Worm (Caenorhabditis elegans): ENCODE measurements around the gene R08D7.5.
A peak's percentile ranks its signal among the peaks of the same experiment; 100 is the strongest.

R08D7.5 gene

DNA sequence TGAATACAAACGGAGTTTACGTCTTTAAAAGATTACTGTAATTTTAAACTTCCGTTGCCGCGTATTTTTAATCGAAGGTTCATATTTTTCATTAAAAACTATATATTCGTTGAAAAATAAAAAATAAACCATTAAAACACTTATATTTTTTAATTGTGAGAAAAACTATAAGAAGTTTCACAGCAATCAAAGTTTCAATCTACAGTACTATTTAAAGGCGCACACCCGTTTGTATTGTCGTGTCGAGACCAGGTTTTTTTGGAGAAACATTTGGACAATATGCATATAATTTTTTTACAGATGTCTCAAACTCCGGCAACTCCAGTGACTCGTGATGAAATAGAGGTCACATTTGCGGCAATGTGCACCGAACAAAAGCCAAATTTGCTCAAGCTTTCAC is at the start of gene R08D7.5:
Gene R08D7.5 (plus strand): TSS at position 301 of the 400 bp plus-strand sequence.
- TF ChIP-seq flt-1 (GFP tag; IDR thresholded peaks at IDR 0.05) (no peak), tra-4 (tag; optimal IDR thresholded peaks at IDR 0.05) (no peak), F13C5.2 (tag; optimal IDR thresholded peaks at IDR 0.05) (no peak), B0310.2 (tag; optimal IDR thresholded peaks at IDR 0.05) (no peak), ama-1 (optimal IDR thresholded peaks at IDR 0.05) (no peak), ceh-13 (GFP tag; optimal IDR thresholded peaks at IDR 0.05) (no peak), pes-1 (GFP tag; IDR thresholded peaks at IDR 0.05) (no peak), tbx-11 (GFP tag; IDR thresholded peaks at IDR 0.05) (no peak), ets-7 (tag; optimal IDR thresholded peaks at IDR 0.05) (no peak)

- no peak for TF ChIP-seq hnd-1 (tag; optimal IDR thresholded peaks at IDR 0.05)
- TF ChIP-seq ama-1 (optimal IDR thresholded peaks at IDR 0.05): no peak
- no peak for TF ChIP-seq ets-7 (tag; optimal IDR thresholded peaks at IDR 0.05)
- no peak for TF ChIP-seq hmbx-1 (tag; optimal IDR thresholded peaks at IDR 0.05)
- TF ChIP-seq tbx-37 (GFP tag; conservative IDR thresholded peaks at IDR 0.05): no peak
- no peak for TF ChIP-seq sea-1 (GFP tag; conservative IDR thresholded peaks at IDR 0.05)
- no peak for TF ChIP-seq tra-4 (tag; optimal IDR thresholded peaks at IDR 0.05)
- TF ChIP-seq tbx-11 (GFP tag; IDR thresholded peaks at IDR 0.05): no peak
- no peak for TF ChIP-seq aly-1 (tag; optimal IDR thresholded peaks at IDR 0.05)
These were observed 48.4 kb upstream of the R08D7.5 start for ce11 chrIII:8925539-8925938.

DNA sequence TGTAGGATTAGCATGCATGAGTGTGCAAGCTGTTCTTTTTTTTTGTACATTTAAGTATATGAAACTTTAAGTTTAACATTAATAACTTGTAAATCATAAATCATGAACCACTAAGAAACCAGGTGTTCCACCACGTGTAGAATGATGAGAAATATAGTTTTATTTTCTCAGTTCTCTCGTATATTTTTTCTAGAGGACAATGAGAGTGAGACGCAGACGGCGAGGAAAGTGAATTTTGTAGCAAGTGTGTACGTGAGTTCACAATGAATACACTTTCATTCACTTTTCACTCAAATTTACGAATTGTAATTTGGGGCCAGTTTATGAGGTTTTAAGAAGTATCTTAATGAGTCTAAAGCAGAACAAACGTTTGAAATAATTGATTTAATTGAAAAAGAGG is 47.4 kb upstream of the R08D7.5 start:
- TF ChIP-seq tra-4 (tag; optimal IDR thresholded peaks at IDR 0.05) (no peak), ets-7 (tag; optimal IDR thresholded peaks at IDR 0.05) (no peak), ama-1 (optimal IDR thresholded peaks at IDR 0.05) (no peak), ceh-36 (tag; optimal IDR thresholded peaks at IDR 0.05) (no peak), sea-1 (GFP tag; conservative IDR thresholded peaks at IDR 0.05) (no peak), pes-1 (GFP tag; IDR thresholded peaks at IDR 0.05) (no peak), B0310.2 (tag; optimal IDR thresholded peaks at IDR 0.05) (no peak), F13C5.2 (tag; optimal IDR thresholded peaks at IDR 0.05) (no peak), hmg-4 (GFP tag; optimal IDR thresholded peaks at IDR 0.05) (no peak), hmbx-1 (tag; optimal IDR thresholded peaks at IDR 0.05) (no peak), hnd-1 (tag; optimal IDR thresholded peaks at IDR 0.05) (no peak), tbx-37 (GFP tag; conservative IDR thresholded peaks at IDR 0.05) (no peak), aly-1 (tag; optimal IDR thresholded peaks at IDR 0.05) (no peak), scrt-1 (GFP tag; IDR thresholded peaks at IDR 0.05) (no peak)

ce11 chrIII:8929723-8930122 is 44.2 kb upstream of the R08D7.5 start, which contains the start of gene arrd-15:
arrd-15 (plus strand) TSS chrIII:8930023.
- TF ChIP-seq F13C5.2 (tag; optimal IDR thresholded peaks at IDR 0.05) (no peak), ceh-36 (tag; optimal IDR thresholded peaks at IDR 0.05) (no peak), ama-1 (optimal IDR thresholded peaks at IDR 0.05) (no peak), tra-4 (tag; optimal IDR thresholded peaks at IDR 0.05) (no peak), hnd-1 (tag; optimal IDR thresholded peaks at IDR 0.05) (no peak), flt-1 (GFP tag; IDR thresholded peaks at IDR 0.05) (no peak)

DNA sequence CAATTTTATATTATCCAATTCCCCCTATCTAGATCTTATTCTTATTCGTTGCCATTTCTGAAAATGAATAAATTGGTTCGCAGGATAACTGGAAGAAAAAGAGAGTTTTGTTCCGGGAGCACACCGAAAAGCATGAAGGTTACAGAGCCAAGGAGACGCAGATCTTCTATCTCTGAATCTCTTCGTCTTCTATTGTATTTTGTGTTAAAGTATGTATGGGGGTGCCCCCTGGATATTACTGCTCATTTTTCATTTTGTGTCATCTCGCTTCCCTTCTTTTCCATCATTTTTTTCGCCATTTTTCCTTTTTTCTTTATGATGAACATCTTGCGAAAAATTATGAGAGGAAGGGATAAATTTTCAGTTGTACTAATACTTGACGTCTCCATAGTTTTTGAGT is 40.2 kb upstream of the R08D7.5 start:
- TF ChIP-seq hnd-1 (tag; optimal IDR thresholded peaks at IDR 0.05): no peak
- no peak for TF ChIP-seq sea-1 (GFP tag; conservative IDR thresholded peaks at IDR 0.05)
- no peak for TF ChIP-seq ets-7 (tag; optimal IDR thresholded peaks at IDR 0.05)
- no peak for TF ChIP-seq B0310.2 (tag; optimal IDR thresholded peaks at IDR 0.05)
- no peak for TF ChIP-seq ceh-13 (GFP tag; optimal IDR thresholded peaks at IDR 0.05)
- TF ChIP-seq tbx-37 (GFP tag; conservative IDR thresholded peaks at IDR 0.05): no peak
- TF ChIP-seq hmbx-1 (tag; optimal IDR thresholded peaks at IDR 0.05): no peak
- TF ChIP-seq ama-1 (optimal IDR thresholded peaks at IDR 0.05): no peak
- no peak for TF ChIP-seq tra-4 (tag; optimal IDR thresholded peaks at IDR 0.05)
- TF ChIP-seq F13C5.2 (tag; optimal IDR thresholded peaks at IDR 0.05): no peak
- no peak for TF ChIP-seq tbx-11 (GFP tag; IDR thresholded peaks at IDR 0.05)
- TF ChIP-seq flt-1 (GFP tag; IDR thresholded peaks at IDR 0.05): no peak
- no peak for TF ChIP-seq hmg-4 (GFP tag; optimal IDR thresholded peaks at IDR 0.05)
- TF ChIP-seq ceh-36 (tag; optimal IDR thresholded peaks at IDR 0.05): no peak
- no peak for TF ChIP-seq pes-1 (GFP tag; IDR thresholded peaks at IDR 0.05)

ce11 chrIII:8934378-8934777 is 39.5 kb upstream of the R08D7.5 start:
- no peak for TF ChIP-seq flt-1 (GFP tag; IDR thresholded peaks at IDR 0.05)
- TF ChIP-seq aly-1 (tag; optimal IDR thresholded peaks at IDR 0.05): no peak
- TF ChIP-seq tra-4 (tag; optimal IDR thresholded peaks at IDR 0.05): no peak
- TF ChIP-seq hnd-1 (tag; optimal IDR thresholded peaks at IDR 0.05): no peak
- no peak for TF ChIP-seq ama-1 (optimal IDR thresholded peaks at IDR 0.05)
- TF ChIP-seq ets-7 (tag; optimal IDR thresholded peaks at IDR 0.05): no peak
- TF ChIP-seq tbx-11 (GFP tag; IDR thresholded peaks at IDR 0.05): no peak
- no peak for TF ChIP-seq tbx-37 (GFP tag; conservative IDR thresholded peaks at IDR 0.05)
- TF ChIP-seq F13C5.2 (tag; optimal IDR thresholded peaks at IDR 0.05): no peak

ce11 chrIII:8937571-8937970 is 36.4 kb upstream of the R08D7.5 start:
- peak; percentile 84 for TF ChIP-seq B0310.2 (tag; optimal IDR thresholded peaks at IDR 0.05)
- TF ChIP-seq pes-1 (GFP tag; IDR thresholded peaks at IDR 0.05): peak; percentile 93
- peak; percentile 90 for TF ChIP-seq ets-7 (tag; optimal IDR thresholded peaks at IDR 0.05)
- peak; percentile 88 for TF ChIP-seq flt-1 (GFP tag; IDR thresholded peaks at IDR 0.05)
- TF ChIP-seq tra-4 (tag; optimal IDR thresholded peaks at IDR 0.05): peak; percentile 81
- TF ChIP-seq F13C5.2 (tag; optimal IDR thresholded peaks at IDR 0.05): peak; percentile 96
- peak; percentile 83 for TF ChIP-seq hnd-1 (tag; optimal IDR thresholded peaks at IDR 0.05)
- TF ChIP-seq sea-1 (GFP tag; conservative IDR thresholded peaks at IDR 0.05): peak; percentile 88
- no peak for TF ChIP-seq ama-1 (optimal IDR thresholded peaks at IDR 0.05)
- TF ChIP-seq hmg-4 (GFP tag; optimal IDR thresholded peaks at IDR 0.05): no peak
- TF ChIP-seq aly-1 (tag; optimal IDR thresholded peaks at IDR 0.05): peak; percentile 87
- TF ChIP-seq hmbx-1 (tag; optimal IDR thresholded peaks at IDR 0.05): peak; percentile 73
- TF ChIP-seq tbx-37 (GFP tag; conservative IDR thresholded peaks at IDR 0.05): peak; percentile 91
- TF ChIP-seq scrt-1 (GFP tag; IDR thresholded peaks at IDR 0.05): peak; percentile 93
- peak; percentile 90 for TF ChIP-seq ceh-36 (tag; optimal IDR thresholded peaks at IDR 0.05)
- TF ChIP-seq tbx-11 (GFP tag; IDR thresholded peaks at IDR 0.05): peak; percentile 92
- TF ChIP-seq ceh-13 (GFP tag; optimal IDR thresholded peaks at IDR 0.05): peak; percentile 94

- TF ChIP-seq ceh-13 (GFP tag; optimal IDR thresholded peaks at IDR 0.05) (no peak), ets-7 (tag; optimal IDR thresholded peaks at IDR 0.05) (no peak), ceh-36 (tag; optimal IDR thresholded peaks at IDR 0.05) (no peak), F13C5.2 (tag; optimal IDR thresholded peaks at IDR 0.05) (no peak), scrt-1 (GFP tag; IDR thresholded peaks at IDR 0.05) (no peak), tbx-37 (GFP tag; conservative IDR thresholded peaks at IDR 0.05) (no peak), tra-4 (tag; optimal IDR thresholded peaks at IDR 0.05) (no peak), tbx-11 (GFP tag; IDR thresholded peaks at IDR 0.05) (no peak), hmg-4 (GFP tag; optimal IDR thresholded peaks at IDR 0.05) (no peak), hmbx-1 (tag; optimal IDR thresholded peaks at IDR 0.05) (no peak), aly-1 (tag; optimal IDR thresholded peaks at IDR 0.05) (no peak), sea-1 (GFP tag; conservative IDR thresholded peaks at IDR 0.05) (no peak), pes-1 (GFP tag; IDR thresholded peaks at IDR 0.05) (no peak), hnd-1 (tag; optimal IDR thresholded peaks at IDR 0.05) (no peak), flt-1 (GFP tag; IDR thresholded peaks at IDR 0.05) (no peak)
These were observed 29.6 kb upstream of the R08D7.5 start, which contains the start of gene dhrr-1 for ce11 chrIII:8944357-8944756. dhrr-1 (plus strand) TSS chrIII:8944657.

Data from whole organism, early embryonic.